Fruit fly (Drosophila melanogaster): ENCODE data around the gene Ost48.

The Ost48 gene

DNA sequence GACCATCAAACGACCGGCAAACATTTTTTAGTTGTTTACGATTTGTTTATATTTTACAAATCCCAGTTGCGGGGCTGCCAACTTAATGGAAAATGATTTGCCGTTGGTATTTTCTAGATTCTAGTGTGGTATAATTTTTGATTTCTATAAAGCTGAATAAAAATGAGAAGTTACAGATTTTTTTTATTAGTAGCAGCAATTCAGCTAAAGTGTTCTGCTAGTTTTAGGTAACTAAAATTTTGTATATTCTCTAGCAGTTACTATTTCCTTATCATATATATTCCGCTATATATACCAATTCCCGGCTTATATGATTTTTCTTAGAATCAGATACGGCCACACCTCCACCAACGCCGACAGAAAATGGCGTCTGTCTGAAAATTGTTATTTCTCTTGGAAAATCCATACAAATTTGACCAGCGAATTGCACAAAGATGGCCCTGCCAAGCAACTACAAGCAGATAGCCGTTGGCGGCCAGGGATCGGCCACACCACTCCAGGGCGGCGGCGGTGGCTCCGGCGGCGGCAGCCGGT lies 9.3 kb downstream of the Ost48 start, which contains the start of the genes fh and Bap111 (continued):
- peak; percentile 85 for TF ChIP-seq gfzf (GFP tag; optimal IDR thresholded peaks at IDR 0.05)
- no peak for TF ChIP-seq sna (GFP tag; IDR thresholded peaks at IDR 0.05; ENCODE audit: partially characterized antibody)
- peak in 1 of 3 experiments; percentile 48 for TF ChIP-seq Stat92E (GFP tag; optimal IDR thresholded peaks at IDR 0.05)
- TF ChIP-seq CG15514 (GFP tag; optimal IDR thresholded peaks at IDR 0.05) = peak; percentile 12
- TF ChIP-seq CG9817 (tag; optimal IDR thresholded peaks at IDR 0.05) = no peak
- peak; percentile 84 for TF ChIP-seq CG10267 (tag; optimal IDR thresholded peaks at IDR 0.05)
- no peak for TF ChIP-seq CG15479 (GFP tag; optimal IDR thresholded peaks at IDR 0.05)
- TF ChIP-seq Med (GFP tag) = peak; percentile 54
- TF ChIP-seq sug (tag; optimal IDR thresholded peaks at IDR 0.05) = peak; percentile 7
- peak; percentile 48 for TF ChIP-seq pzg (GFP tag; optimal IDR thresholded peaks at IDR 0.05)
- peak; percentile 64 for TF ChIP-seq CG12659 (GFP tag; optimal IDR thresholded peaks at IDR 0.05)
- peak; percentile 17 for TF ChIP-seq CTCF (GFP tag; optimal IDR thresholded peaks at IDR 0.05)
- peak; percentile 23 for TF ChIP-seq Myb (GFP tag; optimal IDR thresholded peaks at IDR 0.05)
- TF ChIP-seq CG2120 (GFP tag; optimal IDR thresholded peaks at IDR 0.05) = peak; percentile 9
- TF ChIP-seq zfh2 (GFP tag; optimal IDR thresholded peaks at IDR 0.05) = no peak
- TF ChIP-seq CG2116 (GFP tag; optimal IDR thresholded peaks at IDR 0.05) = peak; percentile 22
- peak; percentile 50 for TF ChIP-seq CHES-1-like (GFP tag; optimal IDR thresholded peaks at IDR 0.05)
- TF ChIP-seq MESR4 (GFP tag; optimal IDR thresholded peaks at IDR 0.05) = peak; percentile 72
- no peak for TF ChIP-seq Trl (optimal IDR thresholded peaks at IDR 0.05)
- TF ChIP-seq Trl (GFP tag; optimal IDR thresholded peaks at IDR 0.05) = no peak
- no peak for TF ChIP-seq dysf (GFP tag; IDR thresholded peaks at IDR 0.05)
- no peak for TF ChIP-seq dm (GFP tag; optimal IDR thresholded peaks at IDR 0.05)
- TF ChIP-seq Abd-B (GFP tag; optimal IDR thresholded peaks at IDR 0.05) = no peak
- peak; percentile 42 for TF ChIP-seq BEAF-32 (GFP tag; optimal IDR thresholded peaks at IDR 0.05)
- no peak for TF ChIP-seq cwo (GFP tag; optimal IDR thresholded peaks at IDR 0.05)
- no peak for TF ChIP-seq HLH3B (GFP tag; IDR thresholded peaks at IDR 0.05)
- TF ChIP-seq ems (GFP tag; optimal IDR thresholded peaks at IDR 0.05) = no peak
- peak; percentile 42 for TF ChIP-seq CG2712 (tag; optimal IDR thresholded peaks at IDR 0.05)
- TF ChIP-seq Dref (GFP tag; IDR thresholded peaks at IDR 0.05) = no peak
- TF ChIP-seq Dek (tag; optimal IDR thresholded peaks at IDR 0.05) = no peak
- TF ChIP-seq CG12391 (tag; optimal IDR thresholded peaks at IDR 0.05) = peak; percentile 21
- TF ChIP-seq CG14710 (tag; optimal IDR thresholded peaks at IDR 0.05) = peak; percentile 59

DNA sequence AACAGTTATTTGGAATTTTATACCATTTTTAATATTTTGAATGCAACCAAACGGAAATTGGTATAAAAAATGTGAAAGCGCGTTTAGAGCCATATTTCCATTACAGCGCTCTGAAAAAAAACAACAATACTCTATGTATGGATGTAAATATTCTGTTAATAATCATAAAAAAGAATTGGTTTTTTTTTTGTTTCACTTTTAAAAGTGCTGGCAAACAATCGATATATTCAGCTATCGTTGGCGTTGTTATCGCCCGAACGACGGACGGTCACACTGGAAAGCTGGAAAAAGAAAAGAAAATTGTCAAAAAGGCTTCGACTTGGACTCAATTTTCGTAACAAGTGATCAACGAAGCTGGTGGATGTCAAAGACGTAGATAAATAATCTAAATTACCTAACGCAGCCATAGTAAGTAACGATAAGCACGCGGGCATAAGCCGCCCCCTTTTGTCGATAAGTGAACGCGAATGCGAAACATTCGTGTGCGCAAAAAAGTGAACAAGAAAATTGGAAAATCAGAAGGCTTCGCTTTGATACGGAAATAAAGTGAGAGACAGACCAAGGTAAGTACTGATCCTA lies 16.0 kb downstream of the Ost48 start, which contains the start of gene CG7065:
Gene CG7065 (plus strand): TSS at position 270 of the 579 bp plus-strand sequence.
- peak; percentile 69 for TF ChIP-seq sqz (GFP tag; optimal IDR thresholded peaks at IDR 0.05)
- TF ChIP-seq Oaz (GFP tag; IDR thresholded peaks at IDR 0.05) = no peak
- TF ChIP-seq Hmx (GFP tag; optimal IDR thresholded peaks at IDR 0.05) = no peak
- TF ChIP-seq CG17829 (tag; optimal IDR thresholded peaks at IDR 0.05) = no peak
- no peak for TF ChIP-seq CG10147 (GFP tag; optimal IDR thresholded peaks at IDR 0.05)
- TF ChIP-seq lov (optimal IDR thresholded peaks at IDR 0.05) = no peak
- no peak for TF ChIP-seq lov (GFP tag; IDR thresholded peaks at IDR 0.05)
- no peak for TF ChIP-seq B-H1 (GFP tag; IDR thresholded peaks at IDR 0.05)
- no peak for TF ChIP-seq Hr3 (GFP tag; optimal IDR thresholded peaks at IDR 0.05)
- peak; percentile 69 for TF ChIP-seq CG16813 (GFP tag; IDR thresholded peaks at IDR 0.05; ENCODE audit: partially characterized antibody)
- no peak for TF ChIP-seq CG17568 (GFP tag; optimal IDR thresholded peaks at IDR 0.05)
- TF ChIP-seq CG10543 (GFP tag; optimal IDR thresholded peaks at IDR 0.05) = no peak
- TF ChIP-seq Med (GFP tag) = peak; percentile 20
- peak; percentile 20 for TF ChIP-seq CG3995 (GFP tag; optimal IDR thresholded peaks at IDR 0.05)
- TF ChIP-seq dimm (GFP tag; IDR thresholded peaks at IDR 0.05) = no peak
- TF ChIP-seq CG33213 (GFP tag; optimal IDR thresholded peaks at IDR 0.05) = no peak
- no peak for TF ChIP-seq Ada2b (GFP tag; IDR thresholded peaks at IDR 0.05)
- peak; percentile 52 for TF ChIP-seq CG2116 (GFP tag; optimal IDR thresholded peaks at IDR 0.05)
- peak; percentile 17 for TF ChIP-seq CG17359 (tag; optimal IDR thresholded peaks at IDR 0.05)
- no peak for TF ChIP-seq zfh1 (GFP tag; IDR thresholded peaks at IDR 0.05)
- TF ChIP-seq Bgb (GFP tag; IDR thresholded peaks at IDR 0.05; ENCODE audit: partially characterized antibody) = peak; percentile 69
